Worm (Caenorhabditis elegans) whole organism, L1 larva: ENCODE measurements around the gene ttr-43.

Source experiments
- C16A3.4 ChIP-seq: fragments of 150-350 bp; optimal IDR thresholded peaks from 2 replicates; lab custom pipeline; 2014; ENCODE audit warnings: missing biosample characterization, missing genetic modification characterization
- F16B12.6 ChIP-seq: fragments of 150-350 bp; optimal IDR thresholded peaks from 2 replicates; lab custom pipeline; 2014; ENCODE audit warnings: missing biosample characterization, missing genetic modification characterization
- Y116A8C.19 ChIP-seq: sonication (generic microtip); optimal IDR thresholded peaks from 2 replicates; lab custom pipeline; 2016; ENCODE audit warnings: missing compliant biosample characterization, missing genetic modification characterization, borderline replicate concordance
- alr-1 ChIP-seq: fragments of 200-800 bp; sonication (Bioruptor generic); optimal IDR thresholded peaks from 2 replicates; lab custom pipeline; 2018; ENCODE audit warnings: borderline replicate concordance, mild to moderate bottlenecking, missing genetic modification characterization, missing compliant biosample characterization
- ama-1 ChIP-seq: fragments of 150-350 bp; optimal IDR thresholded peaks from 2 replicates; lab custom pipeline; 2014
- blmp-1 ChIP-seq: fragments of 150-350 bp; optimal IDR thresholded peaks from 2 replicates; lab custom pipeline; 2014; ENCODE audit warnings: missing biosample characterization, missing genetic modification characterization
- ceh-8 ChIP-seq: fragments of 200-800 bp; sonication (Bioruptor generic); optimal IDR thresholded peaks from 2 replicates; lab custom pipeline; 2018; ENCODE audit warnings: mild to moderate bottlenecking, missing genetic modification characterization, moderate library complexity, missing compliant biosample characterization
- ceh-82 ChIP-seq, 3 experiments: fragments of 150-350 bp in 1 of 3; sonication (generic microtip) in 2 of 3; optimal IDR thresholded peaks; 2 replicates each; lab custom pipeline; 2014 to 2017; ENCODE audit warnings: missing biosample characterization in 3 of 3, missing genetic modification characterization in 3 of 3
- ceh-88 ChIP-seq: fragments of 200-800 bp; sonication (Bioruptor generic); IDR thresholded peaks from 2 replicates; pipeline ENCODE4 v1.3.6; 2022; ENCODE audit warnings: missing genetic modification characterization, missing compliant biosample characterization
- ces-1 ChIP-seq: fragments of 150-350 bp; optimal IDR thresholded peaks from 2 replicates; lab custom pipeline; 2014; ENCODE audit warnings: missing biosample characterization, missing genetic modification reagents, missing genetic modification characterization
- dpl-1 ChIP-seq, 3 experiments: fragments of 150-350 bp in 2 of 3; sonication (generic microtip) in 1 of 3; optimal IDR thresholded peaks; 2 replicates each; lab custom pipeline; 2014 to 2017; ENCODE audit warnings: missing biosample characterization in 3 of 3, missing genetic modification characterization in 3 of 3, missing genetic modification reagents in 3 of 3
- dsc-1 ChIP-seq: sonication (generic microtip); optimal IDR thresholded peaks from 2 replicates; lab custom pipeline; 2016; ENCODE audit warnings: mild to moderate bottlenecking, missing genetic modification characterization, missing compliant biosample characterization
- efl-1 ChIP-seq, 4 experiments: fragments of 150-350 bp; optimal IDR thresholded peaks in 3 of 4; peaks in 1 of 4; 1 replicate in 1 of 4; 2 replicates in 3 of 4; lab custom pipeline; 2014; ENCODE audit warnings: missing biosample characterization in 2 of 4, missing genetic modification characterization in 2 of 4, missing genetic modification reagents in 2 of 4
- efl-3 ChIP-seq: fragments of 200-800 bp; sonication (Bioruptor generic); optimal IDR thresholded peaks from 2 replicates; lab custom pipeline; 2018; ENCODE audit warnings: mild to moderate bottlenecking, missing genetic modification characterization, missing compliant biosample characterization
- elt-3 ChIP-seq, 6 experiments: fragments of 150-350 bp in 1 of 6; sonication (generic microtip); optimal IDR thresholded peaks; 2 replicates each; lab custom pipeline; 2017 to 2018; ENCODE audit warnings: missing biosample characterization in 6 of 6, missing genetic modification characterization in 6 of 6, inconsistent platforms in 1 of 6
- ets-5 ChIP-seq: fragments of 200-800 bp; sonication (Bioruptor generic); IDR thresholded peaks from 2 replicates; pipeline ENCODE4 v1.3.6; 2022; ENCODE audit warnings: missing genetic modification characterization, missing compliant biosample characterization
- grh-1 ChIP-seq: fragments of 200-800 bp; sonication (Bioruptor generic); IDR thresholded peaks from 2 replicates; pipeline ENCODE4 v1.3.6; 2022; ENCODE audit warnings: missing genetic modification reagents, missing genetic modification characterization, missing compliant biosample characterization
- hlh-17 ChIP-seq: fragments of 200-800 bp; sonication (Bioruptor generic); optimal IDR thresholded peaks from 2 replicates; lab custom pipeline; 2018; ENCODE audit warnings: missing genetic modification characterization, mild to moderate bottlenecking, missing compliant biosample characterization, moderate library complexity, borderline replicate concordance
- hlh-4 ChIP-seq: sonication (generic microtip); optimal IDR thresholded peaks from 2 replicates; lab custom pipeline; 2016; ENCODE audit warnings: mild to moderate bottlenecking, missing genetic modification characterization, missing compliant biosample characterization
- irx-1 ChIP-seq: sonication (generic microtip); optimal IDR thresholded peaks from 2 replicates; lab custom pipeline; 2016; ENCODE audit warnings: missing genetic modification characterization, missing compliant biosample characterization
- jun-1 ChIP-seq: fragments of 150-350 bp; optimal IDR thresholded peaks from 2 replicates; lab custom pipeline; 2014; ENCODE audit warnings: missing biosample characterization, missing genetic modification reagents, missing genetic modification characterization
- lin-14 ChIP-seq: fragments of 200-800 bp; sonication (Bioruptor generic); optimal IDR thresholded peaks from 2 replicates; lab custom pipeline; 2018; ENCODE audit warnings: mild to moderate bottlenecking, missing genetic modification characterization, moderate library complexity, missing compliant biosample characterization
- lin-15B ChIP-seq: fragments of 150-350 bp; sonication (generic microtip); optimal IDR thresholded peaks from 3 replicates; lab custom pipeline; 2014; ENCODE audit warnings: missing biosample characterization, missing genetic modification characterization
- mdl-1 ChIP-seq, 2 experiments: fragments of 150-350 bp; optimal IDR thresholded peaks; 2 replicates each; lab custom pipeline; 2014 to 2017; ENCODE audit warnings: missing biosample characterization in 2 of 2, missing genetic modification characterization in 2 of 2, inconsistent platforms in 1 of 2
- mef-2 ChIP-seq: fragments of 150-350 bp; optimal IDR thresholded peaks from 2 replicates; lab custom pipeline; 2014; ENCODE audit warnings: missing biosample characterization, missing genetic modification characterization
- mep-1 ChIP-seq: fragments of 150-350 bp; optimal IDR thresholded peaks from 2 replicates; lab custom pipeline; 2014; ENCODE audit warnings: missing biosample characterization, missing genetic modification characterization
- nhr-12 ChIP-seq: sonication (generic microtip); optimal IDR thresholded peaks from 2 replicates; lab custom pipeline; 2017; ENCODE audit warnings: missing biosample characterization, missing genetic modification characterization
- nhr-19 ChIP-seq: fragments of 200-800 bp; sonication (Bioruptor generic); conservative IDR thresholded peaks from 2 replicates; pipeline ENCODE4 v1.3.6; 2022; ENCODE audit warnings: missing genetic modification characterization, missing compliant biosample characterization
- nhr-20 ChIP-seq: sonication (generic microtip); optimal IDR thresholded peaks from 2 replicates; lab custom pipeline; 2016; ENCODE audit warnings: mild to moderate bottlenecking, missing genetic modification characterization, missing compliant biosample characterization
- nhr-47 ChIP-seq: sonication (generic microtip); optimal IDR thresholded peaks from 2 replicates; lab custom pipeline; 2016; ENCODE audit warnings: mild to moderate bottlenecking, missing genetic modification characterization, moderate library complexity, missing compliant biosample characterization
- nhr-71 ChIP-seq: sonication (generic microtip); optimal IDR thresholded peaks from 2 replicates; lab custom pipeline; 2016; ENCODE audit warnings: mild to moderate bottlenecking, missing genetic modification characterization, moderate library complexity, missing compliant biosample characterization
- nhr-77 ChIP-seq: fragments of 150-350 bp; optimal IDR thresholded peaks from 2 replicates; lab custom pipeline; 2014; ENCODE audit warnings: missing biosample characterization, missing genetic modification characterization
- nhr-85 ChIP-seq: sonication (generic microtip); peaks from one replicate; lab custom pipeline; 2016; ENCODE audit warnings: missing genetic modification characterization, inconsistent platforms, missing compliant biosample characterization
- nhr-90 ChIP-seq: sonication (generic microtip); optimal IDR thresholded peaks from 2 replicates; lab custom pipeline; 2016; ENCODE audit warnings: mild to moderate bottlenecking, missing genetic modification characterization, missing compliant biosample characterization; ENCODE audit not compliant: poor library complexity
- pag-3 ChIP-seq: sonication (generic microtip); optimal IDR thresholded peaks from 2 replicates; lab custom pipeline; 2017; ENCODE audit warnings: missing genetic modification characterization, mild to moderate bottlenecking, missing compliant biosample characterization, antibody characterized with exemption, borderline replicate concordance; ENCODE audit not compliant: insufficient read depth
- pax-3 ChIP-seq: fragments of 200-800 bp; sonication (Bioruptor generic); optimal IDR thresholded peaks from 2 replicates; lab custom pipeline; 2018; ENCODE audit warnings: mild to moderate bottlenecking, missing genetic modification characterization, moderate library complexity, missing compliant biosample characterization
- snpc-4 ChIP-seq: fragments of 150-350 bp; optimal IDR thresholded peaks from 2 replicates; lab custom pipeline; 2014; ENCODE audit warnings: missing biosample characterization, missing genetic modification characterization
- snu-23 ChIP-seq: sonication (generic microtip); optimal IDR thresholded peaks from 2 replicates; lab custom pipeline; 2016; ENCODE audit warnings: missing genetic modification characterization, missing compliant biosample characterization
- sox-4 ChIP-seq: sonication (generic microtip); optimal IDR thresholded peaks from 2 replicates; lab custom pipeline; 2016; ENCODE audit warnings: missing genetic modification characterization, missing compliant biosample characterization
- swsn-7 ChIP-seq: sonication (generic microtip); optimal IDR thresholded peaks from 2 replicates; lab custom pipeline; 2016; ENCODE audit warnings: missing genetic modification characterization, missing compliant biosample characterization
- tbx-2 ChIP-seq: sonication (generic microtip); optimal IDR thresholded peaks from 2 replicates; lab custom pipeline; 2016; ENCODE audit warnings: missing genetic modification characterization, missing compliant biosample characterization
- tlp-1 ChIP-seq: fragments of 150-350 bp; optimal IDR thresholded peaks from 2 replicates; lab custom pipeline; 2014; ENCODE audit warnings: missing biosample characterization, missing genetic modification characterization
- unc-130 ChIP-seq: fragments of 150-350 bp; optimal IDR thresholded peaks from 2 replicates; lab custom pipeline; 2017; ENCODE audit warnings: missing biosample characterization, missing genetic modification characterization, inconsistent platforms
- unc-86 ChIP-seq: sonication (generic microtip); optimal IDR thresholded peaks from 2 replicates; lab custom pipeline; 2016; ENCODE audit warnings: missing genetic modification characterization, missing compliant biosample characterization
- unc-98 ChIP-seq: fragments of 200-800 bp; sonication (Bioruptor generic); IDR thresholded peaks from 2 replicates; pipeline ENCODE4 v1.3.6; 2022; ENCODE audit warnings: missing genetic modification characterization, missing compliant biosample characterization
- zag-1 ChIP-seq: fragments of 150-350 bp; optimal IDR thresholded peaks from 2 replicates; lab custom pipeline; 2014; ENCODE audit warnings: missing biosample characterization, missing genetic modification characterization

Gene ttr-43

ce11 chrV:12560328-12560782 is 30.1 kb downstream of the ttr-43 start, which contains the start of gene sel-1 (continued):
- no peak for TF ChIP-seq mef-2 (tag; lab: Kevin White, UChicago)
- no peak for TF ChIP-seq unc-130 (tag; lab: Kevin White, UChicago)
- no peak for TF ChIP-seq nhr-85
- TF ChIP-seq dsc-1 (tag; lab: Kevin White, UChicago), result no peak
- no peak for TF ChIP-seq elt-3 (tag; optimal IDR thresholded peaks at IDR 0.05; lab: Kevin White, UChicago)
- TF ChIP-seq ceh-82 (tag; optimal IDR thresholded peaks at IDR 0.05; lab: Kevin White, UChicago), result no peak
- peak in 1 of 2 experiments; percentile 41 for TF ChIP-seq efl-1 (optimal IDR thresholded peaks at IDR 0.05; lab: Kevin White, UChicago)
- TF ChIP-seq efl-1 (GFP tag; optimal IDR thresholded peaks at IDR 0.05 in 1 of 2; lab: Kevin White, UChicago), result peak in 1 of 2 experiments; percentile 40
- no peak for TF ChIP-seq ets-5
- TF ChIP-seq hlh-4 (tag; lab: Kevin White, UChicago), result no peak
- no peak for TF ChIP-seq lin-15B (tag; lab: Kevin White, UChicago)
- no peak for TF ChIP-seq grh-1 (GFP tag; lab: Robert Waterston, UW)
- TF ChIP-seq efl-3 (GFP tag; lab: Kevin White, UChicago), result no peak
- TF ChIP-seq ceh-8 (GFP tag; lab: Kevin White, UChicago), result no peak
- TF ChIP-seq ces-1 (GFP tag; lab: Kevin White, UChicago), result no peak
- TF ChIP-seq alr-1, result no peak
- no peak for TF ChIP-seq pag-3 (tag; lab: Kevin White, UChicago)
- TF ChIP-seq nhr-12, result no peak
- no peak for TF ChIP-seq nhr-77 (tag; lab: Kevin White, UChicago)
- no peak for TF ChIP-seq unc-98 (GFP tag; lab: Robert Waterston, UW)
- no peak for TF ChIP-seq Y116A8C.19 (tag; lab: Kevin White, UChicago)
- peak; percentile 30 for TF ChIP-seq blmp-1 (tag; lab: Kevin White, UChicago)
- no peak for TF ChIP-seq hlh-17 (GFP tag; lab: Kevin White, UChicago)
- no peak for TF ChIP-seq sox-4
- TF ChIP-seq pax-3 (tag; lab: Kevin White, UChicago), result no peak
- no peak for TF ChIP-seq irx-1 (tag; lab: Kevin White, UChicago)
- no peak for TF ChIP-seq tlp-1
- TF ChIP-seq jun-1 (tag; lab: Kevin White, UChicago), result no peak
- TF ChIP-seq nhr-47 (tag; lab: Kevin White, UChicago), result peak; percentile 2
- TF ChIP-seq tbx-2 (tag; lab: Kevin White, UChicago), result no peak
- no peak for TF ChIP-seq ama-1 (lab: Kevin White, UChicago)

- peak; percentile 25; the same call in 1 of the 2 replicates for TF ChIP-seq grh-1 (GFP tag; lab: Robert Waterston, UW)
- no peak for TF ChIP-seq nhr-77 (tag; lab: Kevin White, UChicago)
- no peak for TF ChIP-seq jun-1 (tag; lab: Kevin White, UChicago)
- TF ChIP-seq mep-1 (tag; lab: Kevin White, UChicago), result peak; percentile 22
- TF ChIP-seq nhr-19, result peak; percentile 43
- no peak for TF ChIP-seq swsn-7
- TF ChIP-seq mef-2 (tag; lab: Kevin White, UChicago), result no peak
- TF ChIP-seq unc-130 (tag; lab: Kevin White, UChicago), result peak; percentile 39
- TF ChIP-seq lin-14 (GFP tag; lab: Kevin White, UChicago), result peak; percentile 52
- TF ChIP-seq efl-1 (optimal IDR thresholded peaks at IDR 0.05; lab: Kevin White, UChicago), result no peak
- TF ChIP-seq efl-1 (GFP tag; optimal IDR thresholded peaks at IDR 0.05 in 1 of 2; lab: Kevin White, UChicago), result no peak
- TF ChIP-seq sox-4, result no peak
- no peak for TF ChIP-seq zag-1
- TF ChIP-seq nhr-71 (tag; lab: Kevin White, UChicago), result peak; percentile 74
- peak; percentile 61 for TF ChIP-seq nhr-20
- TF ChIP-seq snu-23, result peak; percentile 25
- TF ChIP-seq tbx-2 (tag; lab: Kevin White, UChicago), result peak; percentile 63
- TF ChIP-seq pax-3 (tag; lab: Kevin White, UChicago), result peak; percentile 35
- peak in 1 of 2 experiments; percentile 23 for TF ChIP-seq mdl-1 (tag; optimal IDR thresholded peaks at IDR 0.05; lab: Kevin White, UChicago)
- TF ChIP-seq elt-3 (tag; optimal IDR thresholded peaks at IDR 0.05; lab: Kevin White, UChicago), result peak; percentile 10 to 90 (median 75)
- no peak for TF ChIP-seq F16B12.6
- no peak for TF ChIP-seq snpc-4 (tag; lab: Kevin White, UChicago)
- TF ChIP-seq dpl-1 (GFP tag; optimal IDR thresholded peaks at IDR 0.05; lab: Kevin White, UChicago), result peak in 1 of 3 experiments; percentile 6
- peak; percentile 92 for TF ChIP-seq nhr-85
- no peak for TF ChIP-seq C16A3.4 (tag; lab: Kevin White, UChicago)
- TF ChIP-seq nhr-90, result peak; percentile 55
- peak; percentile 20 for TF ChIP-seq nhr-47 (tag; lab: Kevin White, UChicago)
- TF ChIP-seq dsc-1 (tag; lab: Kevin White, UChicago), result peak; percentile 5
- no peak for TF ChIP-seq unc-86 (tag; lab: Kevin White, UChicago)
- TF ChIP-seq ceh-88 (GFP tag; lab: Robert Waterston, UW), result no peak
- TF ChIP-seq efl-3 (GFP tag; lab: Kevin White, UChicago), result no peak
- TF ChIP-seq blmp-1 (tag; lab: Kevin White, UChicago), result peak; percentile 87
- no peak for TF ChIP-seq alr-1
Observed at ce11 chrV:12556904-12557303, 33.6 kb downstream of the ttr-43 start.
